Fruit fly (Drosophila melanogaster) whole organism, embryonic: ENCODE data around the gene Spase12.

Experiments used
- Ada2b ChIP-seq: fragments of 200-800 bp; sonication (Bioruptor generic); IDR thresholded peaks from 2 replicates; pipeline ENCODE4 v1.3.6; 2022; ENCODE audit warnings: missing biosample characterization, missing genetic modification characterization
- Adf1 ChIP-seq: fragments of 200-800 bp; sonication (Bioruptor generic); IDR thresholded peaks from 2 replicates; pipeline ENCODE4 v1.3.6; 2022; ENCODE audit warnings: missing biosample characterization, missing genetic modification characterization
- CG10267 ChIP-seq: fragments of 200-800 bp; sonication (Bioruptor generic); optimal IDR thresholded peaks from 2 replicates; lab custom pipeline; 2018; ENCODE audit warnings: missing biosample characterization, mild to moderate bottlenecking, missing genetic modification characterization, moderate library complexity
- CG11560 ChIP-seq: fragments of 200-800 bp; sonication (Bioruptor generic); IDR thresholded peaks from 3 replicates; pipeline ENCODE4 v1.3.6; 2022; ENCODE audit warnings: missing biosample characterization, missing genetic modification characterization
- CG13287 ChIP-seq: fragments of 200-800 bp; sonication (Bioruptor generic); IDR thresholded peaks from 2 replicates; pipeline ENCODE4 v1.3.6; 2022; ENCODE audit warnings: missing biosample characterization, missing genetic modification characterization; ENCODE audit not compliant: partially characterized antibody
- CG14441 ChIP-seq: fragments of 200-800 bp; sonication (Bioruptor generic); IDR thresholded peaks from 2 replicates; pipeline ENCODE4 v1.3.6; 2022; ENCODE audit warnings: missing biosample characterization, missing genetic modification characterization
- CG14667 ChIP-seq: fragments of 200-800 bp; sonication (Bioruptor generic); IDR thresholded peaks from 2 replicates; pipeline ENCODE4 v1.3.6; 2022; ENCODE audit warnings: missing biosample characterization, missing genetic modification characterization
- CG14710 ChIP-seq: fragments of 200-800 bp; sonication (Bioruptor generic); optimal IDR thresholded peaks from 3 replicates; lab custom pipeline; 2019; ENCODE audit warnings: missing biosample characterization, mild to moderate bottlenecking, missing genetic modification characterization, moderate library complexity
- CG14860 ChIP-seq: fragments of 200-800 bp; sonication (Bioruptor generic); IDR thresholded peaks from 3 replicates; pipeline ENCODE4 v1.3.6; 2022; ENCODE audit warnings: missing biosample characterization, missing genetic modification characterization; ENCODE audit not compliant: partially characterized antibody
- CG15514 ChIP-seq: fragments of 200-800 bp; sonication (Bioruptor generic); optimal IDR thresholded peaks from 3 replicates; lab custom pipeline; 2017; ENCODE audit warnings: missing biosample characterization, missing genetic modification characterization, mild to moderate bottlenecking, moderate library complexity, missing genetic modification reagents
- CG15601 ChIP-seq: fragments of 200-800 bp; sonication (Bioruptor generic); optimal IDR thresholded peaks from 3 replicates; lab custom pipeline; 2019; ENCODE audit warnings: missing biosample characterization, mild to moderate bottlenecking, missing genetic modification characterization, moderate library complexity
- CG16813 ChIP-seq: fragments of 200-800 bp; sonication (Bioruptor generic); IDR thresholded peaks from 3 replicates; pipeline ENCODE4 v1.3.6; 2022; ENCODE audit warnings: missing biosample characterization, missing genetic modification characterization; ENCODE audit not compliant: partially characterized antibody
- CG17361 ChIP-seq: fragments of 200-800 bp; sonication (Bioruptor generic); IDR thresholded peaks from 3 replicates; pipeline ENCODE4 v1.3.6; 2022; ENCODE audit warnings: missing biosample characterization, missing genetic modification characterization
- CG2116 ChIP-seq: fragments of 200-800 bp; sonication (Bioruptor generic); optimal IDR thresholded peaks from 3 replicates; lab custom pipeline; 2018; ENCODE audit warnings: missing biosample characterization, mild to moderate bottlenecking, missing genetic modification characterization
- CG2202 ChIP-seq: fragments of 200-800 bp; sonication (Bioruptor generic); optimal IDR thresholded peaks from 2 replicates; lab custom pipeline; 2018; ENCODE audit warnings: missing biosample characterization, mild to moderate bottlenecking, missing genetic modification characterization
- CG3407 ChIP-seq: fragments of 200-800 bp; sonication (Bioruptor generic); optimal IDR thresholded peaks from 2 replicates; lab custom pipeline; 2018; ENCODE audit warnings: missing biosample characterization, mild to moderate bottlenecking, missing genetic modification characterization
- CG3847 ChIP-seq: fragments of 200-800 bp; sonication (Bioruptor generic); IDR thresholded peaks from 2 replicates; pipeline ENCODE4 v1.3.6; 2022; ENCODE audit warnings: missing biosample characterization, missing genetic modification characterization
- CG42726 ChIP-seq: fragments of 200-800 bp; sonication (Bioruptor generic); IDR thresholded peaks from 2 replicates; pipeline ENCODE4 v1.3.6; 2022; ENCODE audit warnings: missing biosample characterization, missing genetic modification characterization; ENCODE audit not compliant: partially characterized antibody
- CG6791 ChIP-seq: fragments of 200-800 bp; sonication (Bioruptor generic); IDR thresholded peaks from 3 replicates; pipeline ENCODE4 v1.3.6; 2022; ENCODE audit warnings: missing biosample characterization, missing genetic modification characterization; ENCODE audit not compliant: partially characterized antibody
- Deaf1 ChIP-seq: fragments of 200-800 bp; optimal IDR thresholded peaks from 3 replicates; lab custom pipeline; 2019; ENCODE audit warnings: missing biosample characterization, mild to moderate bottlenecking, missing genetic modification characterization, moderate library complexity
- Dek ChIP-seq: fragments of 200-800 bp; sonication (Bioruptor generic); optimal IDR thresholded peaks from 3 replicates; lab custom pipeline; 2019; ENCODE audit warnings: missing biosample characterization, mild to moderate bottlenecking, missing genetic modification characterization, moderate library complexity
- Dll ChIP-seq: fragments of 200-800 bp; sonication (Bioruptor generic); IDR thresholded peaks from 4 replicates; pipeline ENCODE4 v1.3.6; 2022; ENCODE audit warnings: missing biosample characterization, missing genetic modification characterization; ENCODE audit not compliant: partially characterized antibody
- HLH54F ChIP-seq: fragments of 200-800 bp; sonication (Bioruptor generic); optimal IDR thresholded peaks from 3 replicates; lab custom pipeline; 2016; ENCODE audit warnings: missing biosample characterization, missing genetic modification characterization
- MESR4 ChIP-seq: fragments of 200-800 bp; sonication (Bioruptor generic); optimal IDR thresholded peaks from 2 replicates; lab custom pipeline; 2018; ENCODE audit warnings: missing biosample characterization, mild to moderate bottlenecking, missing genetic modification characterization, moderate library complexity
- PHDP ChIP-seq: fragments of 200-800 bp; sonication (Bioruptor generic); optimal IDR thresholded peaks from 3 replicates; lab custom pipeline; 2018; ENCODE audit warnings: missing biosample characterization, mild to moderate bottlenecking, missing genetic modification characterization, moderate library complexity
- Sin3A ChIP-seq: fragments of >200 bp; optimal IDR thresholded peaks from 2 replicates; lab custom pipeline; 2018
- ash1 ChIP-seq: fragments of 200-800 bp; sonication (Bioruptor generic); optimal IDR thresholded peaks from 2 replicates; lab custom pipeline; 2018; ENCODE audit warnings: missing biosample characterization, mild to moderate bottlenecking, missing genetic modification characterization
- az2 ChIP-seq: fragments of 200-800 bp; sonication (Bioruptor generic); optimal IDR thresholded peaks from 3 replicates; lab custom pipeline; 2016; ENCODE audit warnings: missing biosample characterization, missing genetic modification characterization
- cas ChIP-seq: fragments of 200-800 bp; sonication (Bioruptor generic); IDR thresholded peaks from 2 replicates; pipeline ENCODE4 v1.3.6; 2022; ENCODE audit warnings: missing biosample characterization, missing genetic modification characterization
- crol ChIP-seq: fragments of 200-800 bp; sonication (Bioruptor generic); IDR thresholded peaks from 2 replicates; pipeline ENCODE4 v1.3.6; 2022; ENCODE audit warnings: missing biosample characterization, missing genetic modification characterization
- dmrt11E ChIP-seq: fragments of 200-800 bp; sonication (Bioruptor generic); optimal IDR thresholded peaks from 3 replicates; lab custom pipeline; 2018; ENCODE audit warnings: missing biosample characterization, mild to moderate bottlenecking, missing genetic modification characterization, moderate library complexity
- gfzf ChIP-seq: fragments of 200-800 bp; sonication (Bioruptor generic); optimal IDR thresholded peaks from 2 replicates; lab custom pipeline; 2016; ENCODE audit warnings: missing biosample characterization, mild to moderate bottlenecking, missing genetic modification characterization, moderate library complexity
- insv ChIP-seq, 2 experiments: fragments of 200-800 bp; sonication (Bioruptor generic); optimal IDR thresholded peaks; 3 replicates each; lab custom pipeline; 2016 to 2018; ENCODE audit warnings: missing biosample characterization in 2 of 2, missing genetic modification characterization in 2 of 2
- inv ChIP-seq: fragments of 200-800 bp; sonication (Bioruptor generic); IDR thresholded peaks from 2 replicates; pipeline ENCODE4 v1.3.6; 2022; ENCODE audit warnings: missing biosample characterization, missing genetic modification characterization; ENCODE audit not compliant: partially characterized antibody
- jumu ChIP-seq: fragments of 200-800 bp; sonication (Bioruptor generic); optimal IDR thresholded peaks from 3 replicates; lab custom pipeline; 2016; ENCODE audit warnings: missing biosample characterization, missing genetic modification characterization
- nmo ChIP-seq: fragments of 200-800 bp; sonication (Bioruptor generic); optimal IDR thresholded peaks from 2 replicates; lab custom pipeline; 2018; ENCODE audit warnings: missing biosample characterization, mild to moderate bottlenecking, missing genetic modification characterization, moderate library complexity
- prd ChIP-seq, 3 experiments: fragments of >200 bp in 2 of 3; fragments of 200-800 bp in 1 of 3; sonication (Bioruptor generic) in 1 of 3; optimal IDR thresholded peaks in 2 of 3; IDR thresholded peaks in 1 of 3; 2 replicates in 2 of 3; 3 replicates in 1 of 3; pipeline versions ENCODE4 v1.3.6 to Lab custom; 2017 to 2022; ENCODE audit warnings: missing biosample characterization in 1 of 3, missing genetic modification characterization in 1 of 3
- pzg ChIP-seq: fragments of 200-800 bp; sonication (Bioruptor generic); optimal IDR thresholded peaks from 3 replicates; lab custom pipeline; 2018; ENCODE audit warnings: missing biosample characterization, mild to moderate bottlenecking, missing genetic modification characterization, moderate library complexity
- ranshi ChIP-seq: fragments of 200-800 bp; sonication (Bioruptor generic); IDR thresholded peaks from 2 replicates; pipeline ENCODE4 v1.3.6; 2022; ENCODE audit warnings: missing biosample characterization, missing genetic modification characterization
- sna ChIP-seq: fragments of 200-800 bp; sonication (Bioruptor generic); IDR thresholded peaks from 2 replicates; pipeline ENCODE4 v1.3.6; 2022; ENCODE audit warnings: missing biosample characterization, missing genetic modification characterization; ENCODE audit not compliant: partially characterized antibody
- tll ChIP-seq, 2 experiments: fragments of 200-800 bp in 1 of 2; fragments of >200 bp in 1 of 2; sonication (Bioruptor generic) in 1 of 2; optimal IDR thresholded peaks; 2 replicates each; lab custom pipeline; 2017 to 2019; ENCODE audit warnings: missing biosample characterization in 2 of 2, missing genetic modification characterization in 2 of 2, mild to moderate bottlenecking in 1 of 2, moderate library complexity in 1 of 2
- tna ChIP-seq: fragments of 200-800 bp; sonication (Bioruptor generic); IDR thresholded peaks from 2 replicates; pipeline ENCODE4 v1.3.6; 2022; ENCODE audit warnings: missing biosample characterization, missing genetic modification characterization; ENCODE audit not compliant: partially characterized antibody
- unc-4 ChIP-seq: fragments of 200-800 bp; sonication (Bioruptor generic); IDR thresholded peaks from 2 replicates; pipeline ENCODE4 v1.3.6; 2022; ENCODE audit warnings: missing biosample characterization, missing genetic modification characterization; ENCODE audit not compliant: partially characterized antibody
- usp ChIP-seq: fragments of >200 bp; optimal IDR thresholded peaks from 2 replicates; lab custom pipeline; 2017; ENCODE audit warnings: missing biosample characterization, missing genetic modification characterization
- vnd ChIP-seq: fragments of 200-800 bp; sonication (Bioruptor generic); IDR thresholded peaks from 3 replicates; pipeline ENCODE4 v1.3.6; 2022; ENCODE audit warnings: missing biosample characterization, missing genetic modification characterization; ENCODE audit not compliant: partially characterized antibody
- zen2 ChIP-seq: fragments of 200-800 bp; sonication (Bioruptor generic); IDR thresholded peaks from 3 replicates; pipeline ENCODE4 v1.3.6; 2022; ENCODE audit warnings: missing biosample characterization, missing genetic modification characterization; ENCODE audit not compliant: partially characterized antibody

Spase12 gene

DNA sequence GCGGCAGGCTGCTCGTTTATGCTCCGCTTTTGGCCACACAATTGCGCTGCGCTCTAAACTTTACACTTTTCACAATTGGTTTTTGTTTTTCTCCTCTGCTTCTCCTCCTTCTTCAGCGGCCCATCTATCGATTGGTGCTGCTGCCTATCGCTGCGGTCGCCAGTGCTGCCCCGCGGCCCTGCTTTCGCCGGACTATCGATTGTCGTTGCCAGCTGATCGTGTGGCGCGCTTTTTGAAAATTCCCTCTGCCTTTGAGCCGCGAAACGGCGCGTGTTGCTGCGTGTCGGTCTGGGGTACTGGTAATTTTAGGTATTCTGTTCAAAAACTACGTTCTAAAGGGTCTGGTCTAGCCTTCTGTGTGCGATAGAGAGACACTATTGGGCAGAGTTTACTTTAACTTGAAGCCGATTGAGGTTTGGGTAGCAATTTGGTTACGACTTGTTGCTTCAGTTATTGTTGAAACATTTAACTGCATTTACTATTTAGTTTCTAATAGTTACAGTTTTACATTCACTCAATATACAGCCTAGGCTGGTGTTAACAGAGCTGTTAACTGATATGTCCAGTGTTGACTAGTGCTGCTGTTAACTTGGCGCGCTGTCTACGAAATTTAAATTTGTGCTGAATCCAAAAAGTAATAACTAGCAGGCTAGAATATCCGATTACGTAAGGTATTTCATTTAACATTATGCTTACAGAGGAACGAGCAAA, 12.6 kb upstream of the Spase12 start, which contains the start of gene Trc8 (continued):
- TF ChIP-seq CG15601 (tag; lab: Kevin White, UChicago) (peak; percentile 27), CG17361 (GFP tag; lab: Robert Waterston, UW) (0 out of 3 replicates have a peak, but pooled peaks have one; percentile 27), Dek (tag; lab: Kevin White, UChicago) (peak; percentile 82), CG14860 (peak; percentile 66), CG14667 (no peak), CG16813 (GFP tag; lab: Robert Waterston, UW) (peak; percentile 81), vnd (GFP tag; lab: Robert Waterston, UW) (peak; percentile 81), cas (GFP tag; lab: Robert Waterston, UW) (0 out of 2 replicates have a peak, but pooled peaks have one; percentile 28), CG3847 (GFP tag; lab: Robert Waterston, UW) (peak; percentile 44), ash1 (GFP tag; lab: Kevin White, UChicago) (no peak), CG3407 (GFP tag; lab: Kevin White, UChicago) (no peak), MESR4 (GFP tag; lab: Kevin White, UChicago) (peak; percentile 65), zen2 (GFP tag; lab: Robert Waterston, UW) (peak; percentile 58), ranshi (GFP tag; lab: Robert Waterston, UW) (0 out of 2 replicates have a peak, but pooled peaks have one; percentile 3), unc-4 (GFP tag; lab: Robert Waterston, UW) (peak; percentile 79), tna (GFP tag; lab: Robert Waterston, UW) (peak; percentile 90), CG42726 (GFP tag; lab: Robert Waterston, UW) (peak; percentile 90), CG2116 (GFP tag; lab: Kevin White, UChicago) (peak; percentile 90), dmrt11E (no peak), CG2202 (tag; lab: Kevin White, UChicago) (no peak), CG10267 (tag; lab: Kevin White, UChicago) (peak; percentile 94), Dll (GFP tag; lab: Robert Waterston, UW) (peak; percentile 88), insv (GFP tag; optimal IDR thresholded peaks at IDR 0.05; lab: Kevin White, UChicago) (peak in 1 of 2 experiments; percentile 23), CG14710 (tag; lab: Kevin White, UChicago) (peak; percentile 100), Ada2b (GFP tag; lab: Robert Waterston, UW) (no peak), CG13287 (GFP tag; lab: Robert Waterston, UW) (peak; percentile 90), nmo (GFP tag; lab: Kevin White, UChicago) (peak; percentile 36), Adf1 (GFP tag; lab: Robert Waterston, UW) (peak; percentile 87), tll (GFP tag; optimal IDR thresholded peaks at IDR 0.05; lab: Kevin White, UChicago) (no peak), prd (optimal IDR thresholded peaks at IDR 0.05; lab: Kevin White, UChicago) (no peak), prd (GFP tag; IDR thresholded peaks at IDR 0.05; lab: Robert Waterston, UW) (peak; percentile 34; the same call in 1 of the 3 replicates), CG6791 (peak; percentile 87), az2 (no peak), sna (GFP tag; lab: Robert Waterston, UW) (peak; percentile 85), CG15514 (GFP tag; lab: Kevin White, UChicago) (peak; percentile 65), pzg (GFP tag; lab: Kevin White, UChicago) (peak; percentile 92), Sin3A (lab: Kevin White, UChicago) (peak; percentile 71), Deaf1 (tag; lab: Kevin White, UChicago) (peak; percentile 16), jumu (GFP tag; lab: Kevin White, UChicago) (peak; percentile 3), inv (GFP tag; lab: Robert Waterston, UW) (peak; percentile 74), usp (no peak), gfzf (GFP tag; lab: Kevin White, UChicago) (peak; percentile 20), CG14441 (GFP tag; lab: Robert Waterston, UW) (0 out of 2 replicates have a peak, but pooled peaks have one; percentile 24), CG11560 (peak; percentile 69; the same call in 2 of the 3 replicates), PHDP (tag; lab: Kevin White, UChicago) (no peak), HLH54F (GFP tag; lab: Kevin White, UChicago) (peak; percentile 1), crol (GFP tag; lab: Robert Waterston, UW) (peak; percentile 58)
